Fruit fly (Drosophila melanogaster): Measurements from ENCODE around the gene nab.

Gene nab

dm6 chr3L:4158361-4158760, 2.4 kb downstream of the nab start (continued):
- no peak for TF ChIP-seq hkb (optimal IDR thresholded peaks at IDR 0.05)
- TF ChIP-seq hkb (GFP tag; IDR thresholded peaks at IDR 0.05) = no peak
- no peak for TF ChIP-seq danr (GFP tag; IDR thresholded peaks at IDR 0.05)
- no peak for TF ChIP-seq Optix (GFP tag; IDR thresholded peaks at IDR 0.05)
- TF ChIP-seq CG6813 (GFP tag; optimal IDR thresholded peaks at IDR 0.05) = no peak
- TF ChIP-seq jigr1 (GFP tag; IDR thresholded peaks at IDR 0.05) = no peak
- peak; percentile 76 for TF ChIP-seq CG4404 (GFP tag; IDR thresholded peaks at IDR 0.05)
- TF ChIP-seq CG14014 (GFP tag; IDR thresholded peaks at IDR 0.05) = no peak
- TF ChIP-seq Hr51 (GFP tag; optimal IDR thresholded peaks at IDR 0.05) = no peak
- no peak for TF ChIP-seq Hr78 (GFP tag; optimal IDR thresholded peaks at IDR 0.05)
- TF ChIP-seq Hr39 (optimal IDR thresholded peaks at IDR 0.05) = no peak
- TF ChIP-seq H15 (GFP tag; IDR thresholded peaks at IDR 0.05) = no peak
- TF ChIP-seq CG17361 (GFP tag; IDR thresholded peaks at IDR 0.05) = no peak
- TF ChIP-seq CG11456 (GFP tag; IDR thresholded peaks at IDR 0.05) = no peak
- no peak for TF ChIP-seq CG31388 (GFP tag; optimal IDR thresholded peaks at IDR 0.05)
- peak; percentile 42 for TF ChIP-seq Elba2 (GFP tag; optimal IDR thresholded peaks at IDR 0.05)
- TF ChIP-seq insv (GFP tag; optimal IDR thresholded peaks at IDR 0.05) = no peak
- TF ChIP-seq NK7.1 (GFP tag; optimal IDR thresholded peaks at IDR 0.05) = no peak
- TF ChIP-seq eve (GFP tag; optimal IDR thresholded peaks at IDR 0.05) = peak in 1 of 2 experiments; percentile 17
- peak; percentile 70 for TF ChIP-seq zfh1 (GFP tag; IDR thresholded peaks at IDR 0.05)
- TF ChIP-seq Dad (GFP tag; optimal IDR thresholded peaks at IDR 0.05) = no peak
- peak; percentile 18 for TF ChIP-seq lbe (GFP tag; optimal IDR thresholded peaks at IDR 0.05)
- TF ChIP-seq CG6175 (GFP tag; IDR thresholded peaks at IDR 0.05) = no peak
- TF ChIP-seq Bteb2 (GFP tag; optimal IDR thresholded peaks at IDR 0.05) = no peak
- TF ChIP-seq CG3726 (GFP tag; IDR thresholded peaks at IDR 0.05) = no peak
- TF ChIP-seq CG13287 (GFP tag; IDR thresholded peaks at IDR 0.05; ENCODE audit: partially characterized antibody) = no peak
- no peak for TF ChIP-seq so (GFP tag; IDR thresholded peaks at IDR 0.05)
- TF ChIP-seq Lpt (GFP tag; optimal IDR thresholded peaks at IDR 0.05) = no peak
- no peak for TF ChIP-seq Nf-YA (GFP tag; IDR thresholded peaks at IDR 0.05)
- no peak for TF ChIP-seq Mes4 (GFP tag; optimal IDR thresholded peaks at IDR 0.05)
- no peak for TF ChIP-seq Hmx (GFP tag; optimal IDR thresholded peaks at IDR 0.05)
- TF ChIP-seq pita (GFP tag; optimal IDR thresholded peaks at IDR 0.05) = no peak
- TF ChIP-seq CG11504 (tag; optimal IDR thresholded peaks at IDR 0.05) = no peak
- peak; percentile 13 for TF ChIP-seq Oli (tag; optimal IDR thresholded peaks at IDR 0.05)
- no peak for TF ChIP-seq CG18599 (GFP tag; optimal IDR thresholded peaks at IDR 0.05)
- peak; percentile 15 for TF ChIP-seq Blimp-1 (GFP tag; optimal IDR thresholded peaks at IDR 0.05)
- TF ChIP-seq HHEX (GFP tag; optimal IDR thresholded peaks at IDR 0.05) = no peak
- no peak for TF ChIP-seq odd (GFP tag; optimal IDR thresholded peaks at IDR 0.05)
- TF ChIP-seq lmd (GFP tag; IDR thresholded peaks at IDR 0.05) = no peak
- no peak for TF ChIP-seq YL-1 (GFP tag; optimal IDR thresholded peaks at IDR 0.05)
- no peak for TF ChIP-seq CG17568 (GFP tag; optimal IDR thresholded peaks at IDR 0.05)
- no peak for TF ChIP-seq CG10274 (GFP tag; optimal IDR thresholded peaks at IDR 0.05)
- no peak for TF ChIP-seq CG7963 (GFP tag; IDR thresholded peaks at IDR 0.05; ENCODE audit: partially characterized antibody)
- TF ChIP-seq CG11398 (GFP tag; optimal IDR thresholded peaks at IDR 0.05) = no peak
- TF ChIP-seq dmrt11E (tag; optimal IDR thresholded peaks at IDR 0.05) = peak; percentile 69
- no peak for TF ChIP-seq salm (tag; optimal IDR thresholded peaks at IDR 0.05)
- no peak for TF ChIP-seq Jarid2 (GFP tag; optimal IDR thresholded peaks at IDR 0.05)
- TF ChIP-seq CG17186 (GFP tag; optimal IDR thresholded peaks at IDR 0.05) = no peak
- TF ChIP-seq dpn (GFP tag; optimal IDR thresholded peaks at IDR 0.05) = no peak
- TF ChIP-seq CG10267 (tag; optimal IDR thresholded peaks at IDR 0.05) = peak; percentile 28
- TF ChIP-seq Usf (GFP tag; optimal IDR thresholded peaks at IDR 0.05) = no peak
- TF ChIP-seq rib (GFP tag; IDR thresholded peaks at IDR 0.05) = no peak

Data from whole organism, embryonic.